Worm (Caenorhabditis elegans) whole organism, L2 larva: ENCODE measurements around the gene F49C5.11.

Experiments
- R02D3.7 ChIP-seq: fragments of 150-350 bp; optimal IDR thresholded peaks from 2 replicates; lab custom pipeline; 2014; ENCODE audit warnings: missing biosample characterization, missing genetic modification characterization
- ZK546.5 ChIP-seq: sonication (generic microtip); optimal IDR thresholded peaks from 2 replicates; lab custom pipeline; 2017; ENCODE audit warnings: missing biosample characterization, missing genetic modification characterization
- aly-2 ChIP-seq: fragments of 150-350 bp; optimal IDR thresholded peaks from 2 replicates; lab custom pipeline; 2014; ENCODE audit warnings: missing biosample characterization, missing genetic modification characterization
- ama-1 ChIP-seq: fragments of 150-350 bp; optimal IDR thresholded peaks from 2 replicates; lab custom pipeline; 2018; ENCODE audit warnings: inconsistent platforms
- blmp-1 ChIP-seq: sonication (generic microtip); optimal IDR thresholded peaks from 2 replicates; lab custom pipeline; 2017; ENCODE audit warnings: missing genetic modification characterization, mild to moderate bottlenecking, missing compliant biosample characterization, antibody characterized with exemption, moderate library complexity; ENCODE audit not compliant: insufficient read depth
- egl-27 ChIP-seq: sonication (generic microtip); optimal IDR thresholded peaks from 3 replicates; lab custom pipeline; 2017; ENCODE audit warnings: missing biosample characterization, missing genetic modification reagents, missing genetic modification characterization
- elt-3 ChIP-seq: sonication (generic microtip); optimal IDR thresholded peaks from 2 replicates; lab custom pipeline; 2017; ENCODE audit warnings: missing biosample characterization, missing genetic modification characterization
- mab-5 ChIP-seq: fragments of 150-350 bp; optimal IDR thresholded peaks from 2 replicates; lab custom pipeline; 2014; ENCODE audit warnings: missing biosample characterization, missing genetic modification characterization
- sem-4 ChIP-seq: fragments of 150-350 bp; optimal IDR thresholded peaks from 2 replicates; lab custom pipeline; 2014; ENCODE audit warnings: missing biosample characterization, missing genetic modification reagents, missing genetic modification characterization
- snpc-4 ChIP-seq: fragments of 150-350 bp; optimal IDR thresholded peaks from 2 replicates; lab custom pipeline; 2014; ENCODE audit warnings: missing biosample characterization, missing genetic modification characterization
- zag-1 ChIP-seq: fragments of 150-350 bp; optimal IDR thresholded peaks from 2 replicates; lab custom pipeline; 2014; ENCODE audit warnings: missing biosample characterization, missing genetic modification characterization
- ztf-11 ChIP-seq: sonication (generic microtip); optimal IDR thresholded peaks from 2 replicates; lab custom pipeline; 2017; ENCODE audit warnings: missing biosample characterization, missing genetic modification characterization
- ztf-4 ChIP-seq: fragments of 150-350 bp; optimal IDR thresholded peaks from 2 replicates; lab custom pipeline; 2014; ENCODE audit warnings: missing biosample characterization, missing genetic modification characterization

DNA sequence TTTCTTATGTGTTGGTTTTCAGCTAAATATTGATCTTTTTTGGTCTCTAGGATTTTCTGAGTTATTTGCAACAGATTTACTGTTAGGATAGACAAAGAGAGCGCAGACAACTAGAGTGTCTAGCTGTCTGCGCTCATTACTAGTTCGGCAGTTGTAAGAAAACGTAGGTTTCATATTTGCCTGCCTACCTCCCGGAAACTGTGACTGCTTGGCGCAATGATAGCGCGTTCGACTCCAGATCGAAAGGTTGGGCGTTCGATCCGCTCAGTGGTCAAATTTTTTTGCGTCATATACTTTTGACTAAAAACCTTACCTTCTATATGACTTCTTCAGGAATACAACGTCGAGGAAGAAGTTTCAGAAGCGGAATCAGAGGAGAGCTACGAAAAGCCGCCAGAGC is 16.3 kb upstream of the F49C5.11 start:
- no peak for TF ChIP-seq sem-4 (tag; lab: Kevin White, UChicago)
- TF ChIP-seq snpc-4 (tag; lab: Kevin White, UChicago), result no peak
- no peak for TF ChIP-seq ZK546.5 (tag; lab: Kevin White, UChicago)
- no peak for TF ChIP-seq egl-27 (tag; lab: Kevin White, UChicago)
- no peak for TF ChIP-seq zag-1 (tag; lab: Kevin White, UChicago)
- no peak for TF ChIP-seq mab-5
- TF ChIP-seq aly-2, result no peak
- TF ChIP-seq ama-1, result no peak
- TF ChIP-seq elt-3 (tag; lab: Kevin White, UChicago), result no peak
- TF ChIP-seq ztf-4 (tag; lab: Kevin White, UChicago), result no peak
- no peak for TF ChIP-seq blmp-1 (tag; lab: Kevin White, UChicago)
- no peak for TF ChIP-seq R02D3.7 (tag; lab: Kevin White, UChicago)
- no peak for TF ChIP-seq ztf-11 (tag; lab: Kevin White, UChicago)
